Worm (Caenorhabditis elegans): ENCODE data around the gene ilys-2.

ce11 chrIV:2451233-2451632 lies 16.2 kb upstream of the ilys-2 start, which contains the start of gene C45G7.13:
- TF ChIP-seq flt-1 (GFP tag; IDR thresholded peaks at IDR 0.05) (no peak), ama-1 (optimal IDR thresholded peaks at IDR 0.05) (no peak), ceh-13 (GFP tag; optimal IDR thresholded peaks at IDR 0.05) (no peak), hmg-4 (GFP tag; optimal IDR thresholded peaks at IDR 0.05) (no peak), tbx-11 (GFP tag; IDR thresholded peaks at IDR 0.05) (no peak), aly-1 (tag; optimal IDR thresholded peaks at IDR 0.05) (no peak), tbx-37 (GFP tag; conservative IDR thresholded peaks at IDR 0.05) (no peak), ets-7 (tag; optimal IDR thresholded peaks at IDR 0.05) (no peak), scrt-1 (GFP tag; IDR thresholded peaks at IDR 0.05) (no peak)
